Fruit fly (Drosophila melanogaster) whole organism: ENCODE measurements around the gene jar.

Experiments used
- CG8478 ChIP-seq: fragments of >200 bp; optimal IDR thresholded peaks from 2 replicates; lab custom pipeline; 2018; ENCODE audit warnings: inconsistent platforms
- Dll ChIP-seq: fragments of >200 bp; optimal IDR thresholded peaks from 2 replicates; lab custom pipeline; 2017

dm6 chr3R:24259278-24260040 is 11.6 kb downstream of the jar start:
- TF ChIP-seq CG8478 (no peak), Dll (lab: Kevin White, UChicago) (peak; percentile 81)
